Worm (Caenorhabditis elegans) whole organism, mixed stage, embryonic: Measurements from ENCODE around the gene srbc-36.

ENCODE experiments used
- ceh-39 ChIP-seq: fragments of 150-350 bp; optimal IDR thresholded peaks from 2 replicates; lab custom pipeline; 2014; ENCODE audit warnings: missing biosample characterization, missing genetic modification characterization
- elt-3 ChIP-seq: fragments of 150-350 bp; optimal IDR thresholded peaks from 2 replicates; lab custom pipeline; 2014; ENCODE audit warnings: missing biosample characterization, missing genetic modification characterization
- hlh-1 ChIP-seq: fragments of 150-350 bp; optimal IDR thresholded peaks from 2 replicates; lab custom pipeline; 2014; ENCODE audit warnings: missing biosample characterization, missing genetic modification reagents, missing genetic modification characterization
- mep-1 ChIP-seq: fragments of 150-350 bp; optimal IDR thresholded peaks from 2 replicates; lab custom pipeline; 2017; ENCODE audit warnings: missing biosample characterization, missing genetic modification reagents, missing genetic modification characterization, inconsistent platforms
- mls-2 ChIP-seq: sonication (generic microtip); optimal IDR thresholded peaks from 2 replicates; lab custom pipeline; 2016; ENCODE audit warnings: mild to moderate bottlenecking, missing genetic modification characterization, moderate library complexity, missing compliant biosample characterization
- nhr-12 ChIP-seq: fragments of 150-350 bp; optimal IDR thresholded peaks from 2 replicates; lab custom pipeline; 2014; ENCODE audit warnings: missing biosample characterization, missing genetic modification characterization
- nhr-237 ChIP-seq: fragments of 150-350 bp; optimal IDR thresholded peaks from 2 replicates; lab custom pipeline; 2014; ENCODE audit warnings: missing biosample characterization, missing genetic modification characterization
- nhr-28 ChIP-seq: fragments of 150-350 bp; optimal IDR thresholded peaks from 2 replicates; lab custom pipeline; 2014; ENCODE audit warnings: missing biosample characterization, missing genetic modification characterization
- unc-62 ChIP-seq: fragments of 150-350 bp; optimal IDR thresholded peaks from 2 replicates; lab custom pipeline; 2014; ENCODE audit warnings: missing biosample characterization, missing genetic modification reagents, missing genetic modification characterization

DNA sequence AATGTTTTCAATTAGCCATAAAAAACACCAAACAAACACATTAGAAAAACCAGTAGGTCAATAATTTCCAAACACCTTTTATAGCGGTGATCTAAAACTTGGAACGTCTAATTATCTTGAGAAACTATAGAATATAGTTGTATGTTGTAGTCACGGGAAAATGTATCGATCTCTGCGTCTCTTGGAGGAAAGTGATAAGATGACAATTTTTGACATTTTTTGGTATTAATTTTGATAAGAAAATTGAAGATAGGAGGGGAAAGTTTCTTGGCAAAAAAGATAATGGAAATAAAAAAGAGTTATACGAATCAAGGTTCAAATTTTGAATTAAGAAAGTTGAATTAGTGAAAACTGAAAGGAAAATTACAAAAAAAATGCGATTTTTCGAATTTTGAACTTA, 15.4 kb upstream of the srbc-36 start:
- TF ChIP-seq mep-1 (tag; lab: Kevin White, UChicago) (no peak), nhr-12 (tag; lab: Kevin White, UChicago) (no peak), ceh-39 (no peak), hlh-1 (tag; lab: Kevin White, UChicago) (no peak), nhr-28 (tag; lab: Kevin White, UChicago) (no peak), nhr-237 (tag; lab: Kevin White, UChicago) (no peak), unc-62 (GFP tag; lab: Kevin White, UChicago) (no peak), mls-2 (tag; lab: Kevin White, UChicago) (no peak), elt-3 (tag; lab: Kevin White, UChicago) (no peak)
